Fruit fly (Drosophila melanogaster) whole organism, embryonic: Measurements from ENCODE around the gene Sr-CI.

Source experiments
- ATbp ChIP-seq: fragments of 200-800 bp; sonication (Bioruptor generic); optimal IDR thresholded peaks from 2 replicates; lab custom pipeline; 2017; ENCODE audit warnings: missing biosample characterization, mild to moderate bottlenecking, missing genetic modification characterization, missing genetic modification reagents
- Atf6 ChIP-seq: fragments of 200-800 bp; sonication (Bioruptor generic); IDR thresholded peaks from 2 replicates; pipeline ENCODE4 v1.3.6; 2022; ENCODE audit warnings: missing biosample characterization, missing genetic modification characterization
- C15 ChIP-seq: fragments of 200-800 bp; sonication (Bioruptor generic); IDR thresholded peaks from 3 replicates; pipeline ENCODE4 v1.3.6; 2022; ENCODE audit warnings: missing biosample characterization, missing genetic modification characterization
- CG11723 ChIP-seq: fragments of 200-800 bp; sonication (Bioruptor generic); optimal IDR thresholded peaks from 2 replicates; lab custom pipeline; 2017; ENCODE audit warnings: missing biosample characterization, mild to moderate bottlenecking, missing genetic modification characterization
- CG13424 ChIP-seq: fragments of 200-800 bp; sonication (Bioruptor generic); optimal IDR thresholded peaks from 2 replicates; lab custom pipeline; 2019; ENCODE audit warnings: missing biosample characterization, mild to moderate bottlenecking, missing genetic modification characterization, moderate library complexity
- CG16813 ChIP-seq: fragments of 200-800 bp; sonication (Bioruptor generic); IDR thresholded peaks from 3 replicates; pipeline ENCODE4 v1.3.6; 2022; ENCODE audit warnings: missing biosample characterization, missing genetic modification characterization; ENCODE audit not compliant: partially characterized antibody
- CG17328 ChIP-seq: fragments of 200-800 bp; sonication (Bioruptor generic); IDR thresholded peaks from 2 replicates; pipeline ENCODE4 v1.3.6; 2022; ENCODE audit warnings: missing biosample characterization, missing genetic modification characterization
- CG18599 ChIP-seq: fragments of 200-800 bp; sonication (Bioruptor generic); optimal IDR thresholded peaks from 3 replicates; lab custom pipeline; 2017; ENCODE audit warnings: missing biosample characterization, missing genetic modification characterization, mild to moderate bottlenecking, moderate library complexity, missing genetic modification reagents
- CG2120 ChIP-seq: fragments of 200-800 bp; sonication (Bioruptor generic); optimal IDR thresholded peaks from 3 replicates; lab custom pipeline; 2016; ENCODE audit warnings: missing biosample characterization, missing genetic modification characterization
- CG2678 ChIP-seq: fragments of 200-800 bp; sonication (Bioruptor generic); optimal IDR thresholded peaks from 3 replicates; lab custom pipeline; 2019; ENCODE audit warnings: missing biosample characterization, mild to moderate bottlenecking, missing genetic modification characterization, moderate library complexity
- CG2712 ChIP-seq: fragments of 200-800 bp; optimal IDR thresholded peaks from 3 replicates; lab custom pipeline; 2019; ENCODE audit warnings: missing biosample characterization, mild to moderate bottlenecking, missing genetic modification characterization, moderate library complexity
- CG2889 ChIP-seq: fragments of 200-800 bp; sonication (Bioruptor generic); IDR thresholded peaks from 3 replicates; pipeline ENCODE4 v1.3.6; 2022; ENCODE audit warnings: missing biosample characterization, missing genetic modification characterization
- CG30403 ChIP-seq: fragments of 200-800 bp; sonication (Bioruptor generic); optimal IDR thresholded peaks from 3 replicates; lab custom pipeline; 2016; ENCODE audit warnings: missing biosample characterization, missing genetic modification characterization
- CG3163 ChIP-seq: fragments of 200-800 bp; sonication (Bioruptor generic); optimal IDR thresholded peaks from 3 replicates; lab custom pipeline; 2016; ENCODE audit warnings: missing biosample characterization, missing genetic modification characterization
- CG3995 ChIP-seq: fragments of 200-800 bp; sonication (Bioruptor generic); optimal IDR thresholded peaks from 3 replicates; lab custom pipeline; 2016; ENCODE audit warnings: missing biosample characterization, missing genetic modification characterization
- CG42726 ChIP-seq: fragments of 200-800 bp; sonication (Bioruptor generic); IDR thresholded peaks from 2 replicates; pipeline ENCODE4 v1.3.6; 2022; ENCODE audit warnings: missing biosample characterization, missing genetic modification characterization; ENCODE audit not compliant: partially characterized antibody
- CG43689 ChIP-seq: fragments of 200-800 bp; sonication (Bioruptor generic); IDR thresholded peaks from 2 replicates; pipeline ENCODE4 v1.3.6; 2022; ENCODE audit warnings: missing biosample characterization, missing genetic modification characterization
- CG6813 ChIP-seq: fragments of 200-800 bp; sonication (Bioruptor generic); optimal IDR thresholded peaks from 2 replicates; lab custom pipeline; 2017; ENCODE audit warnings: missing biosample characterization, missing genetic modification characterization, mild to moderate bottlenecking, moderate library complexity, missing genetic modification reagents
- CG7556 ChIP-seq: fragments of 200-800 bp; sonication (Bioruptor generic); optimal IDR thresholded peaks from 2 replicates; lab custom pipeline; 2017; ENCODE audit warnings: missing biosample characterization, mild to moderate bottlenecking, missing genetic modification characterization
- CG7786 ChIP-seq: fragments of 200-800 bp; sonication (Bioruptor generic); optimal IDR thresholded peaks from 2 replicates; lab custom pipeline; 2016; ENCODE audit warnings: missing biosample characterization, missing genetic modification characterization
- CG7839 ChIP-seq: fragments of 200-800 bp; sonication (Bioruptor generic); optimal IDR thresholded peaks from 3 replicates; lab custom pipeline; 2018; ENCODE audit warnings: missing biosample characterization, mild to moderate bottlenecking, missing genetic modification characterization, moderate library complexity
- CG8924 ChIP-seq: fragments of 200-800 bp; optimal IDR thresholded peaks from 3 replicates; lab custom pipeline; 2019; ENCODE audit warnings: missing biosample characterization, mild to moderate bottlenecking, missing genetic modification characterization, moderate library complexity
- Camta ChIP-seq: fragments of 200-800 bp; sonication (Bioruptor generic); optimal IDR thresholded peaks from 2 replicates; lab custom pipeline; 2016; ENCODE audit warnings: missing biosample characterization, missing genetic modification characterization
- CoRest ChIP-seq: fragments of 200-800 bp; sonication (Bioruptor generic); optimal IDR thresholded peaks from 3 replicates; lab custom pipeline; 2018; ENCODE audit warnings: missing biosample characterization, mild to moderate bottlenecking, missing genetic modification characterization, moderate library complexity
- Dbx ChIP-seq: fragments of 200-800 bp; sonication (Bioruptor generic); IDR thresholded peaks from 3 replicates; pipeline ENCODE4 v1.3.6; 2022; ENCODE audit warnings: missing biosample characterization, missing genetic modification characterization
- Ets65A ChIP-seq: fragments of 200-800 bp; sonication (Bioruptor generic); peaks from one replicate; lab custom pipeline; 2016; ENCODE audit warnings: missing biosample characterization, missing genetic modification characterization
- Hand ChIP-seq: fragments of 200-800 bp; sonication (Bioruptor generic); optimal IDR thresholded peaks from 2 replicates; lab custom pipeline; 2017; ENCODE audit warnings: mild to moderate bottlenecking, missing biosample characterization, missing genetic modification reagents, missing genetic modification characterization
- Hmr ChIP-seq: fragments of 200-800 bp; sonication (Bioruptor generic); optimal IDR thresholded peaks from 3 replicates; lab custom pipeline; 2017; ENCODE audit warnings: mild to moderate bottlenecking, missing biosample characterization, missing genetic modification reagents, missing genetic modification characterization
- Lim3 ChIP-seq: fragments of 200-800 bp; sonication (Bioruptor generic); IDR thresholded peaks from 2 replicates; pipeline ENCODE4 v1.3.6; 2022; ENCODE audit warnings: missing biosample characterization, missing genetic modification characterization
- PHDP ChIP-seq: fragments of 200-800 bp; sonication (Bioruptor generic); optimal IDR thresholded peaks from 3 replicates; lab custom pipeline; 2018; ENCODE audit warnings: missing biosample characterization, mild to moderate bottlenecking, missing genetic modification characterization, moderate library complexity
- Ptx1 ChIP-seq: fragments of 200-800 bp; sonication (Bioruptor generic); IDR thresholded peaks from 2 replicates; pipeline ENCODE4 v1.3.6; 2022; ENCODE audit warnings: missing biosample characterization, missing genetic modification characterization
- Sox100B ChIP-seq: fragments of 200-800 bp; sonication (Bioruptor generic); optimal IDR thresholded peaks from 3 replicates; lab custom pipeline; 2018; ENCODE audit warnings: missing biosample characterization, mild to moderate bottlenecking, missing genetic modification characterization
- Spps ChIP-seq: fragments of 200-800 bp; sonication (Bioruptor generic); optimal IDR thresholded peaks from 2 replicates; lab custom pipeline; 2018; ENCODE audit warnings: missing biosample characterization, mild to moderate bottlenecking, missing genetic modification characterization
- Taf1 ChIP-seq: fragments of 200-800 bp; sonication (Bioruptor generic); IDR thresholded peaks from 2 replicates; pipeline ENCODE4 v1.3.6; 2022; ENCODE audit warnings: missing biosample characterization, missing genetic modification characterization
- Vsx1 ChIP-seq: fragments of 200-800 bp; sonication (Bioruptor generic); optimal IDR thresholded peaks from 2 replicates; lab custom pipeline; 2017; ENCODE audit warnings: missing biosample characterization, mild to moderate bottlenecking, missing genetic modification characterization, missing genetic modification reagents
- Xrp1 ChIP-seq: fragments of 200-800 bp; sonication (Bioruptor generic); IDR thresholded peaks from 2 replicates; pipeline ENCODE4 v1.3.6; 2022; ENCODE audit warnings: missing biosample characterization, missing genetic modification characterization
- dan ChIP-seq: fragments of 200-800 bp; sonication (Bioruptor generic); IDR thresholded peaks from 2 replicates; pipeline ENCODE4 v1.3.6; 2022; ENCODE audit warnings: missing biosample characterization, missing genetic modification characterization
- dysf ChIP-seq: fragments of 200-800 bp; sonication (Bioruptor generic); IDR thresholded peaks from 3 replicates; pipeline ENCODE4 v1.3.6; 2022; ENCODE audit warnings: missing biosample characterization, missing genetic modification characterization
- eve ChIP-seq, 2 experiments: fragments of >200 bp; optimal IDR thresholded peaks; 2 replicates each; lab custom pipeline; 2017; ENCODE audit warnings: missing biosample characterization in 2 of 2, missing genetic modification characterization in 2 of 2
- hth ChIP-seq: fragments of >200 bp; optimal IDR thresholded peaks from 2 replicates; lab custom pipeline; 2017; ENCODE audit warnings: inconsistent platforms
- ind ChIP-seq: fragments of 200-800 bp; sonication (Bioruptor generic); optimal IDR thresholded peaks from 3 replicates; lab custom pipeline; 2016; ENCODE audit warnings: missing biosample characterization, missing genetic modification characterization
- onecut ChIP-seq: fragments of 200-800 bp; sonication (Bioruptor generic); IDR thresholded peaks from 2 replicates; pipeline ENCODE4 v1.3.6; 2022; ENCODE audit warnings: missing biosample characterization, missing genetic modification characterization
- prd ChIP-seq, 3 experiments: fragments of >200 bp in 2 of 3; fragments of 200-800 bp in 1 of 3; sonication (Bioruptor generic) in 1 of 3; optimal IDR thresholded peaks in 2 of 3; IDR thresholded peaks in 1 of 3; 2 replicates in 2 of 3; 3 replicates in 1 of 3; pipeline versions ENCODE4 v1.3.6 to Lab custom; 2017 to 2022; ENCODE audit warnings: missing biosample characterization in 1 of 3, missing genetic modification characterization in 1 of 3
- row ChIP-seq: fragments of 200-800 bp; sonication (Bioruptor generic); IDR thresholded peaks from 3 replicates; pipeline ENCODE4 v1.3.6; 2022; ENCODE audit warnings: missing biosample characterization, missing genetic modification characterization
- salm ChIP-seq: fragments of 200-800 bp; sonication (Bioruptor generic); optimal IDR thresholded peaks from 2 replicates; lab custom pipeline; 2018; ENCODE audit warnings: missing biosample characterization, mild to moderate bottlenecking, missing genetic modification characterization
- slbo ChIP-seq: fragments of 200-800 bp; sonication (Bioruptor generic); IDR thresholded peaks from 2 replicates; pipeline ENCODE4 v1.3.6; 2022; ENCODE audit warnings: missing biosample characterization, missing genetic modification characterization
- tgo ChIP-seq: fragments of 200-800 bp; sonication (Bioruptor generic); IDR thresholded peaks from 3 replicates; pipeline ENCODE4 v1.3.6; 2022; ENCODE audit warnings: missing biosample characterization, missing genetic modification characterization
- tio ChIP-seq: fragments of 200-800 bp; sonication (Bioruptor generic); optimal IDR thresholded peaks from 2 replicates; lab custom pipeline; 2017; ENCODE audit warnings: missing biosample characterization, missing genetic modification characterization, inconsistent platforms
- trem ChIP-seq: fragments of 200-800 bp; optimal IDR thresholded peaks from 3 replicates; lab custom pipeline; 2019; ENCODE audit warnings: missing biosample characterization, mild to moderate bottlenecking, missing genetic modification characterization, moderate library complexity
- vfl ChIP-seq: fragments of 200-800 bp; sonication (Bioruptor generic); optimal IDR thresholded peaks from 2 replicates; lab custom pipeline; 2016; ENCODE audit warnings: missing biosample characterization, missing genetic modification characterization
- vvl ChIP-seq: fragments of 200-800 bp; sonication (Bioruptor generic); IDR thresholded peaks from 2 replicates; pipeline ENCODE4 v1.3.6; 2022; ENCODE audit warnings: missing biosample characterization, missing genetic modification characterization

The Sr-CI gene

dm6 chr2L:4084166-4084565, 37.3 kb upstream of the Sr-CI start (continued):
- TF ChIP-seq ATbp (GFP tag; lab: Kevin White, UChicago) (no peak), Hmr (GFP tag; lab: Kevin White, UChicago) (peak; percentile 60), CG2678 (tag; lab: Kevin White, UChicago) (peak; percentile 46), CG16813 (no peak), CG7556 (GFP tag; lab: Kevin White, UChicago) (peak; percentile 10), salm (tag; lab: Kevin White, UChicago) (no peak), CG30403 (peak; percentile 2), Spps (no peak), CG3995 (GFP tag; lab: Kevin White, UChicago) (no peak), Ptx1 (GFP tag; lab: Robert Waterston, UW) (peak; percentile 40; the same call in 1 of the 2 replicates), eve (GFP tag; optimal IDR thresholded peaks at IDR 0.05; lab: Kevin White, UChicago) (peak in 1 of 2 experiments; percentile 18), PHDP (peak; percentile 32), Dbx (0 out of 3 replicates have a peak, but pooled peaks have one; percentile 31), CG43689 (GFP tag; lab: Robert Waterston, UW) (no peak), CG2712 (tag; lab: Kevin White, UChicago) (peak; percentile 21), tgo (GFP tag; lab: Robert Waterston, UW) (no peak), CG2120 (GFP tag; lab: Kevin White, UChicago) (peak; percentile 38), CG6813 (GFP tag; lab: Kevin White, UChicago) (no peak), Atf6 (peak; percentile 18; the same call in 1 of the 2 replicates), Xrp1 (0 out of 2 replicates have a peak, but pooled peaks have one; percentile 32), onecut (GFP tag; lab: Robert Waterston, UW) (0 out of 2 replicates have a peak, but pooled peaks have one; percentile 10), CG18599 (peak; percentile 64), Sox100B (GFP tag; lab: Kevin White, UChicago) (no peak), ind (GFP tag; lab: Kevin White, UChicago) (no peak), Camta (GFP tag; lab: Kevin White, UChicago) (no peak), row (GFP tag; lab: Robert Waterston, UW) (peak; percentile 40; the same call in 2 of the 3 replicates), tio (GFP tag; lab: Kevin White, UChicago) (peak; percentile 28), CG42726 (GFP tag; lab: Robert Waterston, UW) (0 out of 2 replicates have a peak, but pooled peaks have one; percentile 9), dan (GFP tag; lab: Robert Waterston, UW) (no peak), CG17328 (no peak), dysf (GFP tag; lab: Robert Waterston, UW) (peak; percentile 44; the same call in 1 of the 3 replicates), vvl (GFP tag; lab: Robert Waterston, UW) (peak; percentile 18; the same call in 1 of the 2 replicates), CG7786 (GFP tag; lab: Kevin White, UChicago) (no peak), hth (lab: Kevin White, UChicago) (no peak), CG2889 (GFP tag; lab: Robert Waterston, UW) (no peak), CG13424 (tag; lab: Kevin White, UChicago) (peak; percentile 19), Vsx1 (no peak), C15 (GFP tag; lab: Robert Waterston, UW) (0 out of 3 replicates have a peak, but pooled peaks have one; percentile 37), Taf1 (GFP tag; lab: Robert Waterston, UW) (no peak), Ets65A (no peak), CG11723 (no peak), prd (optimal IDR thresholded peaks at IDR 0.05; lab: Kevin White, UChicago) (no peak), prd (GFP tag; IDR thresholded peaks at IDR 0.05; lab: Robert Waterston, UW) (0 out of 3 replicates have a peak, but pooled peaks have one; percentile 21), trem (no peak), vfl (GFP tag; lab: Kevin White, UChicago) (no peak), CG8924 (peak; percentile 11), CG3163 (GFP tag; lab: Kevin White, UChicago) (no peak), Hand (peak; percentile 41), slbo (GFP tag; lab: Robert Waterston, UW) (peak; percentile 43), CG7839 (tag; lab: Kevin White, UChicago) (peak; percentile 20), CoRest (no peak), Lim3 (no peak)
